Fruit fly (Drosophila melanogaster) whole organism, prepupa: ENCODE results near the gene Vti1b.

Experiments
- CG15336 ChIP-seq: fragments of 200-800 bp; sonication (Bioruptor generic); IDR thresholded peaks from 2 replicates; pipeline ENCODE4 v1.3.6; 2022; ENCODE audit warnings: missing biosample characterization, missing genetic modification characterization
- CG4318 ChIP-seq: fragments of 200-800 bp; sonication (Bioruptor generic); optimal IDR thresholded peaks from 3 replicates; lab custom pipeline; 2017; ENCODE audit warnings: missing biosample characterization, mild to moderate bottlenecking, missing genetic modification characterization
- CG6854 ChIP-seq: fragments of 200-800 bp; sonication (Bioruptor generic); optimal IDR thresholded peaks from 2 replicates; lab custom pipeline; 2017; ENCODE audit warnings: missing biosample characterization, mild to moderate bottlenecking, missing genetic modification characterization
- Hr4 ChIP-seq: fragments of 200-800 bp; sonication (Bioruptor generic); optimal IDR thresholded peaks from 3 replicates; lab custom pipeline; 2016; ENCODE audit warnings: missing biosample characterization, missing genetic modification characterization
- lz ChIP-seq: fragments of 200-800 bp; sonication (Bioruptor generic); optimal IDR thresholded peaks from 3 replicates; lab custom pipeline; 2016; ENCODE audit warnings: missing biosample characterization, missing genetic modification characterization

DNA sequence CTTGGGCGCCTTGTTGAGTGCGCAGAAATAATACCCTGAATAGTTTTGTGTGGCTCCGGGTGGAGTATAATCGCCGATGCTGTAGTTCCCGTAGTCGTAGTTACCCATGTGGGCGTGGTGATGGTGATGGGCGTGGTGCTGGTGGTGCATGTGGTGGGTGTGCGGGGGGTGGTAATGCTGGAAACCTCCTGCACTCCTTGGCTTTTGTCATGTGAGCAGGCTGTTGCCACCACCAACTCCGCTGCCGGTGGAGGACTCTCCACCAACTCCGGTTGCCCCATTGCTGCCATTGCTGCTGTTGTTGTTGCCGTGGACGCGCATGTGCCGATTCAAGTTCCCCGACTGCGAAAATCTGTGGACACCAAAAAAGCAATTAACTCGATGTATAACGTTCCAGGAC lies 28.2 kb upstream of the Vti1b start:
- TF ChIP-seq CG4318 (GFP tag; lab: Kevin White, UChicago) = no peak
- no peak for TF ChIP-seq lz
- TF ChIP-seq CG15336 = no peak
- no peak for TF ChIP-seq CG6854 (GFP tag; lab: Kevin White, UChicago)
- no peak for TF ChIP-seq Hr4 (GFP tag; lab: Kevin White, UChicago)
